Worm (Caenorhabditis elegans) whole organism, young adult: Measurements from ENCODE around the gene T02D1.7.

Source experiments
- chd-7 ChIP-seq: sonication (generic microtip); optimal IDR thresholded peaks from 2 replicates; lab custom pipeline; 2016; ENCODE audit warnings: mild to moderate bottlenecking, missing genetic modification characterization, moderate library complexity, missing compliant biosample characterization
- egrh-3 ChIP-seq: fragments of 200-800 bp; sonication (Bioruptor generic); IDR thresholded peaks from 2 replicates; pipeline ENCODE4 v1.3.6; 2022; ENCODE audit warnings: missing genetic modification reagents, missing genetic modification characterization, missing compliant biosample characterization
- ets-4 ChIP-seq: fragments of 200-800 bp; sonication (Bioruptor generic); optimal IDR thresholded peaks from 2 replicates; lab custom pipeline; 2018; ENCODE audit warnings: mild to moderate bottlenecking, missing genetic modification characterization, missing compliant biosample characterization
- gei-17 ChIP-seq: fragments of 200-800 bp; sonication (Bioruptor generic); optimal IDR thresholded peaks from 2 replicates; lab custom pipeline; 2018; ENCODE audit warnings: mild to moderate bottlenecking, missing genetic modification characterization, missing compliant biosample characterization
- madf-3 ChIP-seq: fragments of 200-800 bp; sonication (Bioruptor generic); IDR thresholded peaks from 2 replicates; pipeline ENCODE4 v1.3.6; 2022; ENCODE audit warnings: missing genetic modification reagents, missing genetic modification characterization, missing compliant biosample characterization
- nfya-1 ChIP-seq: sonication (generic microtip); optimal IDR thresholded peaks from 2 replicates; lab custom pipeline; 2017; ENCODE audit warnings: antibody characterized with exemption, missing compliant biosample characterization, missing genetic modification characterization, borderline replicate concordance; ENCODE audit not compliant: insufficient read depth
- tbx-9 ChIP-seq: sonication (generic microtip); optimal IDR thresholded peaks from 2 replicates; lab custom pipeline; 2016; ENCODE audit warnings: borderline replicate concordance, missing genetic modification characterization, inconsistent platforms, missing compliant biosample characterization
- unc-62 ChIP-seq: fragments of 150-350 bp; optimal IDR thresholded peaks from 2 replicates; lab custom pipeline; 2014; ENCODE audit warnings: missing biosample characterization, missing genetic modification reagents, missing genetic modification characterization

ce11 chrIV:17427423-17427822 is 20.5 kb upstream of the T02D1.7 start, which contains the start of gene C06A12.3:
- TF ChIP-seq egrh-3, result no peak
- no peak for TF ChIP-seq gei-17 (GFP tag; lab: Kevin White, UChicago)
- no peak for TF ChIP-seq tbx-9 (tag; lab: Kevin White, UChicago)
- TF ChIP-seq nfya-1, result no peak
- TF ChIP-seq chd-7, result no peak
- TF ChIP-seq unc-62 (GFP tag; lab: Kevin White, UChicago), result no peak
- no peak for TF ChIP-seq ets-4 (GFP tag; lab: Kevin White, UChicago)
- no peak for TF ChIP-seq madf-3 (GFP tag; lab: Robert Waterston, UW)
